Worm (Caenorhabditis elegans): ENCODE results near the gene C31C9.7.

- TF ChIP-seq him-1 (tag; optimal IDR thresholded peaks at IDR 0.05), result no peak
- no peak for TF ChIP-seq W03F9.2 (tag; optimal IDR thresholded peaks at IDR 0.05)
Measured at ce11 chrII:13670707-13671295, 1.9 kb downstream of the C31C9.7 start.

Data from whole organism, L4/young adult.